Worm (Caenorhabditis elegans) whole organism, L1 larva: ENCODE data around the gene F52D1.2.
A peak's percentile ranks its signal among the peaks of the same experiment; 100 is the strongest.

Experiments used
- C04F5.9 ChIP-seq: sonication (generic microtip); optimal IDR thresholded peaks from 2 replicates; lab custom pipeline; 2016; ENCODE audit warnings: missing genetic modification characterization, missing compliant biosample characterization
- C34B4.2 ChIP-seq: sonication (generic microtip); optimal IDR thresholded peaks from 2 replicates; lab custom pipeline; 2017; ENCODE audit warnings: mild to moderate bottlenecking, missing genetic modification characterization, missing compliant biosample characterization
- Y116A8C.19 ChIP-seq: sonication (generic microtip); optimal IDR thresholded peaks from 2 replicates; lab custom pipeline; 2016; ENCODE audit warnings: missing compliant biosample characterization, missing genetic modification characterization, borderline replicate concordance
- aly-2 ChIP-seq: fragments of 150-350 bp; optimal IDR thresholded peaks from 2 replicates; lab custom pipeline; 2014; ENCODE audit warnings: missing biosample characterization, missing genetic modification characterization
- ama-1 ChIP-seq: fragments of 150-350 bp; optimal IDR thresholded peaks from 2 replicates; lab custom pipeline; 2014
- ceh-90 ChIP-seq: sonication (generic microtip); optimal IDR thresholded peaks from 2 replicates; lab custom pipeline; 2016; ENCODE audit warnings: missing genetic modification characterization, missing compliant biosample characterization
- dpl-1 ChIP-seq, 3 experiments: fragments of 150-350 bp in 2 of 3; sonication (generic microtip) in 1 of 3; optimal IDR thresholded peaks; 2 replicates each; lab custom pipeline; 2014 to 2017; ENCODE audit warnings: missing biosample characterization in 3 of 3, missing genetic modification characterization in 3 of 3, missing genetic modification reagents in 3 of 3
- dsc-1 ChIP-seq: sonication (generic microtip); optimal IDR thresholded peaks from 2 replicates; lab custom pipeline; 2016; ENCODE audit warnings: mild to moderate bottlenecking, missing genetic modification characterization, missing compliant biosample characterization
- efl-1 ChIP-seq, 4 experiments: fragments of 150-350 bp; optimal IDR thresholded peaks in 3 of 4; peaks in 1 of 4; 1 replicate in 1 of 4; 2 replicates in 3 of 4; lab custom pipeline; 2014; ENCODE audit warnings: missing biosample characterization in 2 of 4, missing genetic modification characterization in 2 of 4, missing genetic modification reagents in 2 of 4
- elt-2 ChIP-seq: sonication (generic microtip); optimal IDR thresholded peaks from 2 replicates; lab custom pipeline; 2016; ENCODE audit warnings: missing genetic modification characterization, mild to moderate bottlenecking, inconsistent platforms, missing compliant biosample characterization, missing genetic modification reagents
- elt-3 ChIP-seq, 6 experiments: fragments of 150-350 bp in 1 of 6; sonication (generic microtip); optimal IDR thresholded peaks; 2 replicates each; lab custom pipeline; 2017 to 2018; ENCODE audit warnings: missing biosample characterization in 6 of 6, missing genetic modification characterization in 6 of 6, inconsistent platforms in 1 of 6
- ets-5 ChIP-seq: fragments of 200-800 bp; sonication (Bioruptor generic); IDR thresholded peaks from 2 replicates; pipeline ENCODE4 v1.3.6; 2022; ENCODE audit warnings: missing genetic modification characterization, missing compliant biosample characterization
- fkh-4 ChIP-seq: sonication (generic microtip); optimal IDR thresholded peaks from 2 replicates; lab custom pipeline; 2016; ENCODE audit warnings: missing compliant biosample characterization, missing genetic modification characterization, borderline replicate concordance
- fkh-8 ChIP-seq: sonication (generic microtip); optimal IDR thresholded peaks from 2 replicates; lab custom pipeline; 2016; ENCODE audit warnings: mild to moderate bottlenecking, missing genetic modification characterization, missing compliant biosample characterization
- fos-1 ChIP-seq: fragments of 150-350 bp; optimal IDR thresholded peaks from 2 replicates; lab custom pipeline; 2014; ENCODE audit warnings: missing biosample characterization, missing genetic modification characterization
- hlh-17 ChIP-seq: fragments of 200-800 bp; sonication (Bioruptor generic); optimal IDR thresholded peaks from 2 replicates; lab custom pipeline; 2018; ENCODE audit warnings: missing genetic modification characterization, mild to moderate bottlenecking, missing compliant biosample characterization, moderate library complexity, borderline replicate concordance
- jun-1 ChIP-seq: fragments of 150-350 bp; optimal IDR thresholded peaks from 2 replicates; lab custom pipeline; 2014; ENCODE audit warnings: missing biosample characterization, missing genetic modification reagents, missing genetic modification characterization
- lin-14 ChIP-seq: fragments of 200-800 bp; sonication (Bioruptor generic); optimal IDR thresholded peaks from 2 replicates; lab custom pipeline; 2018; ENCODE audit warnings: mild to moderate bottlenecking, missing genetic modification characterization, moderate library complexity, missing compliant biosample characterization
- lin-35 ChIP-seq, 2 experiments: fragments of 150-350 bp; optimal IDR thresholded peaks; 2 replicates each; lab custom pipeline; 2014; ENCODE audit warnings: missing biosample characterization in 2 of 2, missing genetic modification characterization in 2 of 2, missing genetic modification reagents in 2 of 2
- lin-39 ChIP-seq: fragments of 150-350 bp; optimal IDR thresholded peaks from 2 replicates; lab custom pipeline; 2014; ENCODE audit warnings: missing biosample characterization, missing genetic modification reagents, missing genetic modification characterization
- lir-3 ChIP-seq: sonication (generic microtip); optimal IDR thresholded peaks from 2 replicates; lab custom pipeline; 2016; ENCODE audit warnings: mild to moderate bottlenecking, missing genetic modification characterization, moderate library complexity, missing compliant biosample characterization; ENCODE audit not compliant: poor library complexity
- lsy-2 ChIP-seq, 2 experiments: fragments of 150-350 bp; optimal IDR thresholded peaks; 2 replicates each; lab custom pipeline; 2014; ENCODE audit warnings: missing biosample characterization in 2 of 2, missing genetic modification characterization in 2 of 2
- mef-2 ChIP-seq: fragments of 150-350 bp; optimal IDR thresholded peaks from 2 replicates; lab custom pipeline; 2014; ENCODE audit warnings: missing biosample characterization, missing genetic modification characterization
- nhr-11 ChIP-seq: fragments of 150-350 bp; optimal IDR thresholded peaks from 2 replicates; lab custom pipeline; 2014; ENCODE audit warnings: missing biosample characterization, missing genetic modification characterization
- nhr-12 ChIP-seq: sonication (generic microtip); optimal IDR thresholded peaks from 2 replicates; lab custom pipeline; 2017; ENCODE audit warnings: missing biosample characterization, missing genetic modification characterization
- nhr-20 ChIP-seq: sonication (generic microtip); optimal IDR thresholded peaks from 2 replicates; lab custom pipeline; 2016; ENCODE audit warnings: mild to moderate bottlenecking, missing genetic modification characterization, missing compliant biosample characterization
- nhr-237 ChIP-seq: fragments of 150-350 bp; optimal IDR thresholded peaks from 2 replicates; lab custom pipeline; 2014; ENCODE audit warnings: missing biosample characterization, missing genetic modification characterization
- nhr-47 ChIP-seq: sonication (generic microtip); optimal IDR thresholded peaks from 2 replicates; lab custom pipeline; 2016; ENCODE audit warnings: mild to moderate bottlenecking, missing genetic modification characterization, moderate library complexity, missing compliant biosample characterization
- nhr-71 ChIP-seq: sonication (generic microtip); optimal IDR thresholded peaks from 2 replicates; lab custom pipeline; 2016; ENCODE audit warnings: mild to moderate bottlenecking, missing genetic modification characterization, moderate library complexity, missing compliant biosample characterization
- nhr-76 ChIP-seq: sonication (generic microtip); optimal IDR thresholded peaks from 2 replicates; lab custom pipeline; 2017; ENCODE audit warnings: missing biosample characterization, missing genetic modification characterization
- nhr-77 ChIP-seq: fragments of 150-350 bp; optimal IDR thresholded peaks from 2 replicates; lab custom pipeline; 2014; ENCODE audit warnings: missing biosample characterization, missing genetic modification characterization
- nhr-84 ChIP-seq: sonication (generic microtip); optimal IDR thresholded peaks from 2 replicates; lab custom pipeline; 2017; ENCODE audit warnings: missing biosample characterization, missing genetic modification characterization
- nhr-90 ChIP-seq: sonication (generic microtip); optimal IDR thresholded peaks from 2 replicates; lab custom pipeline; 2016; ENCODE audit warnings: mild to moderate bottlenecking, missing genetic modification characterization, missing compliant biosample characterization; ENCODE audit not compliant: poor library complexity
- skn-1 ChIP-seq: fragments of 150-350 bp; optimal IDR thresholded peaks from 2 replicates; lab custom pipeline; 2014; ENCODE audit warnings: missing biosample characterization, missing genetic modification characterization
- snu-23 ChIP-seq: sonication (generic microtip); optimal IDR thresholded peaks from 2 replicates; lab custom pipeline; 2016; ENCODE audit warnings: missing genetic modification characterization, missing compliant biosample characterization
- tlp-1 ChIP-seq: fragments of 150-350 bp; optimal IDR thresholded peaks from 2 replicates; lab custom pipeline; 2014; ENCODE audit warnings: missing biosample characterization, missing genetic modification characterization
- vab-15 ChIP-seq: sonication (generic microtip); optimal IDR thresholded peaks from 2 replicates; lab custom pipeline; 2017; ENCODE audit warnings: missing genotype, mild to moderate bottlenecking, missing genetic modification characterization, missing compliant biosample characterization
- zip-4 ChIP-seq: fragments of 200-800 bp; sonication (Bioruptor generic); optimal IDR thresholded peaks from 2 replicates; lab custom pipeline; 2018; ENCODE audit warnings: mild to moderate bottlenecking, missing genetic modification characterization, moderate library complexity, missing compliant biosample characterization

Gene F52D1.2

ce11 chrX:457139-457802 is 7.3 kb upstream of the F52D1.2 start, which contains the start of gene abu-12:
abu-12 (minus strand) TSS chrX:457610.
- TF ChIP-seq nhr-11 (tag; lab: Kevin White, UChicago) (no peak), efl-1 (optimal IDR thresholded peaks at IDR 0.05; lab: Kevin White, UChicago) (no peak), efl-1 (GFP tag; optimal IDR thresholded peaks at IDR 0.05 in 1 of 2; lab: Kevin White, UChicago) (peak in 1 of 2 experiments; percentile 74)

DNA sequence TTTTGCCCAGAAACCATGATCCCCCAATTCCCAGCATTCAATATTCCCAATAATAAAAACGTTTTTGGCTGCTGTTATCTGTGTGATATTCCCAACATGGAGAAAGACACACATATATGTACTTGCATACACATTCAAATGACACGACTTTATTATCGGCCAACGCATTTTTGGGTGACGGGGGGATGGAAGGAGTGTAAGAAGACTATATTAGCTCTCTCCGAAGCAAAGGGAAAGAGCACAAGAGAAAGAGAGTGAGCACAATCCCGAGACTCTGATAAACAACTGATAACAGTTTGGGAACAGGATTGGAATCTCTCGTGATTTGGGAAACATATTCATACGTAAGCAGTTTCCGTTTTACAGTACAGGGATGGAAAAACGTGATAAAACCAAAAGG is 9.6 kb downstream of the F52D1.2 start:
- TF ChIP-seq lin-39 (tag; lab: Kevin White, UChicago): no peak
- TF ChIP-seq ceh-90 (tag; lab: Kevin White, UChicago): no peak
- TF ChIP-seq nhr-47 (tag; lab: Kevin White, UChicago): no peak
- no peak for TF ChIP-seq fkh-8
- peak; percentile 92 for TF ChIP-seq elt-2 (tag; lab: Kevin White, UChicago)
- no peak for TF ChIP-seq lir-3
- no peak for TF ChIP-seq zip-4 (GFP tag; lab: Kevin White, UChicago)
- peak; percentile 8 for TF ChIP-seq nhr-71
- peak; percentile 33 for TF ChIP-seq jun-1 (tag; lab: Kevin White, UChicago)
- peak; percentile 40 for TF ChIP-seq nhr-90 (tag; lab: Kevin White, UChicago)
- peak in 1 of 2 experiments; percentile 38 for TF ChIP-seq lin-35 (GFP tag; optimal IDR thresholded peaks at IDR 0.05; lab: Kevin White, UChicago)
- TF ChIP-seq, all 84 proteins: peak for 5

- TF ChIP-seq dsc-1 (tag; lab: Kevin White, UChicago) (no peak), lin-39 (tag; lab: Kevin White, UChicago) (no peak), nhr-11 (tag; lab: Kevin White, UChicago) (no peak), nhr-71 (no peak), elt-2 (tag; lab: Kevin White, UChicago) (peak; percentile 49), hlh-17 (GFP tag; lab: Kevin White, UChicago) (no peak)
- TF ChIP-seq, all 84 proteins: peak for 1
These were observed 11.0 kb downstream of the F52D1.2 start for ce11 chrX:439031-439430.

ce11 chrX:438396-438795 is 11.6 kb downstream of the F52D1.2 start:
- TF ChIP-seq lin-35 (GFP tag; optimal IDR thresholded peaks at IDR 0.05; lab: Kevin White, UChicago) (no peak), elt-2 (tag; lab: Kevin White, UChicago) (peak; percentile 0)

ce11 chrX:433747-434146 is 16.3 kb downstream of the F52D1.2 start, which contains the start of gene dve-1:
dve-1 (minus strand) TSS chrX:433812.
- no peak for TF ChIP-seq dpl-1 (GFP tag; optimal IDR thresholded peaks at IDR 0.05; lab: Kevin White, UChicago)
- TF ChIP-seq nhr-90 (tag; lab: Kevin White, UChicago): no peak
- TF ChIP-seq nhr-237 (tag; lab: Kevin White, UChicago): no peak
- no peak for TF ChIP-seq fos-1 (tag; lab: Kevin White, UChicago)
- no peak for TF ChIP-seq efl-1 (optimal IDR thresholded peaks at IDR 0.05; lab: Kevin White, UChicago)
- TF ChIP-seq efl-1 (GFP tag; optimal IDR thresholded peaks at IDR 0.05 in 1 of 2; lab: Kevin White, UChicago): no peak
- TF ChIP-seq nhr-12 (tag; lab: Kevin White, UChicago): no peak
- TF ChIP-seq elt-3 (tag; optimal IDR thresholded peaks at IDR 0.05; lab: Kevin White, UChicago): no peak
- no peak for TF ChIP-seq lin-35 (GFP tag; optimal IDR thresholded peaks at IDR 0.05; lab: Kevin White, UChicago)
- no peak for TF ChIP-seq C04F5.9 (tag; lab: Kevin White, UChicago)
- TF ChIP-seq aly-2 (tag; lab: Kevin White, UChicago): no peak

ce11 chrX:433029-433693 is 16.9 kb downstream of the F52D1.2 start:
- no peak for TF ChIP-seq fkh-4 (tag; lab: Kevin White, UChicago)
- TF ChIP-seq nhr-77 (tag; lab: Kevin White, UChicago): no peak
- TF ChIP-seq nhr-76 (tag; lab: Kevin White, UChicago): no peak
- peak; percentile 17 for TF ChIP-seq lin-14 (GFP tag; lab: Kevin White, UChicago)
- TF ChIP-seq nhr-84 (tag; lab: Kevin White, UChicago): no peak
- no peak for TF ChIP-seq snu-23 (GFP tag; lab: Kevin White, UChicago)
- TF ChIP-seq Y116A8C.19 (tag; lab: Kevin White, UChicago): no peak
- no peak for TF ChIP-seq C34B4.2 (tag; lab: Kevin White, UChicago)
- no peak for TF ChIP-seq ets-5 (GFP tag; lab: Robert Waterston, UW)
- no peak for TF ChIP-seq tlp-1 (tag; lab: Kevin White, UChicago)
- TF ChIP-seq vab-15 (tag; lab: Kevin White, UChicago): no peak
- TF ChIP-seq nhr-11 (tag; lab: Kevin White, UChicago): no peak
- TF ChIP-seq skn-1 (tag; lab: Kevin White, UChicago): peak; percentile 12
- peak; percentile 7 for TF ChIP-seq nhr-20 (tag; lab: Kevin White, UChicago)
- no peak for TF ChIP-seq ama-1 (lab: Kevin White, UChicago)
- TF ChIP-seq mef-2 (tag; lab: Kevin White, UChicago): no peak
- no peak for TF ChIP-seq lsy-2 (tag; optimal IDR thresholded peaks at IDR 0.05; lab: Kevin White, UChicago)
- TF ChIP-seq efl-1 (optimal IDR thresholded peaks at IDR 0.05; lab: Kevin White, UChicago): no peak
- TF ChIP-seq efl-1 (GFP tag; optimal IDR thresholded peaks at IDR 0.05 in 1 of 2; lab: Kevin White, UChicago): peak in 1 of 2 experiments; percentile 63
